Fruit fly (Drosophila melanogaster) whole organism, embryonic: ENCODE data around the gene nonC.
A peak's percentile ranks its signal among the peaks of the same experiment; 100 is the strongest.

Source experiments
- Adf1 ChIP-seq: fragments of 200-800 bp; sonication (Bioruptor generic); IDR thresholded peaks from 2 replicates; pipeline ENCODE4 v1.3.6; 2022; ENCODE audit warnings: missing biosample characterization, missing genetic modification characterization
- Awh ChIP-seq: fragments of 200-800 bp; sonication (Bioruptor generic); IDR thresholded peaks from 2 replicates; pipeline ENCODE4, ENCODE4 v1.3.6; 2022; ENCODE audit warnings: missing biosample characterization, missing genetic modification characterization
- B-H1 ChIP-seq: fragments of 200-800 bp; sonication (Bioruptor generic); IDR thresholded peaks from 3 replicates; pipeline ENCODE4 v1.3.6; 2022; ENCODE audit warnings: missing biosample characterization, missing genetic modification characterization
- C15 ChIP-seq: fragments of 200-800 bp; sonication (Bioruptor generic); IDR thresholded peaks from 3 replicates; pipeline ENCODE4 v1.3.6; 2022; ENCODE audit warnings: missing biosample characterization, missing genetic modification characterization
- CG10267 ChIP-seq: fragments of 200-800 bp; sonication (Bioruptor generic); optimal IDR thresholded peaks from 2 replicates; lab custom pipeline; 2018; ENCODE audit warnings: missing biosample characterization, mild to moderate bottlenecking, missing genetic modification characterization, moderate library complexity
- CG10274 ChIP-seq: fragments of 200-800 bp; sonication (Bioruptor generic); optimal IDR thresholded peaks from 3 replicates; lab custom pipeline; 2017; ENCODE audit warnings: missing biosample characterization, mild to moderate bottlenecking, missing genetic modification characterization
- CG11085 ChIP-seq: fragments of 200-800 bp; sonication (Bioruptor generic); IDR thresholded peaks from 2 replicates; pipeline ENCODE4 v1.3.6; 2022; ENCODE audit warnings: missing biosample characterization, missing genetic modification characterization
- CG11696 ChIP-seq: fragments of 200-800 bp; sonication (Bioruptor generic); IDR thresholded peaks from 2 replicates; pipeline ENCODE4 v1.3.6; 2022; ENCODE audit warnings: missing biosample characterization, missing genetic modification characterization
- CG12219 ChIP-seq: fragments of 200-800 bp; sonication (Bioruptor generic); optimal IDR thresholded peaks from 3 replicates; lab custom pipeline; 2018; ENCODE audit warnings: missing biosample characterization, mild to moderate bottlenecking, missing genetic modification characterization
- CG13624 ChIP-seq: fragments of 200-800 bp; sonication (Bioruptor generic); optimal IDR thresholded peaks from 2 replicates; lab custom pipeline; 2016; ENCODE audit warnings: missing biosample characterization, missing genetic modification characterization
- CG13894 ChIP-seq: fragments of 200-800 bp; sonication (Bioruptor generic); optimal IDR thresholded peaks from 3 replicates; lab custom pipeline; 2018; ENCODE audit warnings: missing biosample characterization, mild to moderate bottlenecking, missing genetic modification characterization, moderate library complexity
- CG15696 ChIP-seq: fragments of 200-800 bp; sonication (Bioruptor generic); optimal IDR thresholded peaks from 2 replicates; lab custom pipeline; 2019; ENCODE audit warnings: missing biosample characterization, mild to moderate bottlenecking, missing genetic modification characterization, moderate library complexity
- CG18476 ChIP-seq: fragments of 200-800 bp; sonication (Bioruptor generic); optimal IDR thresholded peaks from 2 replicates; lab custom pipeline; 2016; ENCODE audit warnings: missing biosample characterization, mild to moderate bottlenecking, missing genetic modification characterization
- CG18619 ChIP-seq: fragments of 200-800 bp; sonication (Bioruptor generic); optimal IDR thresholded peaks from 3 replicates; lab custom pipeline; 2017; ENCODE audit warnings: missing biosample characterization, mild to moderate bottlenecking, missing genetic modification characterization
- CG31224 ChIP-seq: fragments of 200-800 bp; sonication (Bioruptor generic); IDR thresholded peaks from 2 replicates; pipeline ENCODE4 v1.3.6; 2022; ENCODE audit warnings: missing biosample characterization, missing genetic modification characterization
- CG32532 ChIP-seq: fragments of 200-800 bp; sonication (Bioruptor generic); IDR thresholded peaks from 2 replicates; pipeline ENCODE4 v1.3.6; 2022; ENCODE audit warnings: missing biosample characterization, missing genetic modification characterization
- CG34224 ChIP-seq: fragments of 200-800 bp; sonication (Bioruptor generic); IDR thresholded peaks from 3 replicates; pipeline ENCODE4 v1.3.6; 2022; ENCODE audit warnings: missing biosample characterization, missing genetic modification characterization; ENCODE audit not compliant: partially characterized antibody
- CG34422 ChIP-seq: fragments of 200-800 bp; sonication (Bioruptor generic); IDR thresholded peaks from 3 replicates; pipeline ENCODE4 v1.3.6; 2022; ENCODE audit warnings: missing biosample characterization, missing genetic modification characterization
- CG3995 ChIP-seq: fragments of 200-800 bp; sonication (Bioruptor generic); optimal IDR thresholded peaks from 3 replicates; lab custom pipeline; 2016; ENCODE audit warnings: missing biosample characterization, missing genetic modification characterization
- CG4730 ChIP-seq: fragments of 200-800 bp; sonication (Bioruptor generic); IDR thresholded peaks from 2 replicates; pipeline ENCODE4 v1.3.6; 2022; ENCODE audit warnings: missing biosample characterization, missing genetic modification characterization
- CG8924 ChIP-seq: fragments of 200-800 bp; optimal IDR thresholded peaks from 3 replicates; lab custom pipeline; 2019; ENCODE audit warnings: missing biosample characterization, mild to moderate bottlenecking, missing genetic modification characterization, moderate library complexity
- CG9797 ChIP-seq: fragments of 200-800 bp; sonication (Bioruptor generic); optimal IDR thresholded peaks from 3 replicates; lab custom pipeline; 2018; ENCODE audit warnings: missing biosample characterization, mild to moderate bottlenecking, missing genetic modification characterization
- Chrac-16 ChIP-seq: fragments of 200-800 bp; sonication (Bioruptor generic); optimal IDR thresholded peaks from 3 replicates; lab custom pipeline; 2016; ENCODE audit warnings: missing biosample characterization, missing genetic modification characterization
- D ChIP-seq, 2 experiments: fragments of 200-800 bp in 1 of 2; fragments of >200 bp in 1 of 2; sonication (Bioruptor generic) in 1 of 2; optimal IDR thresholded peaks; 2 replicates in 1 of 2; 3 replicates in 1 of 2; lab custom pipeline; 2017; ENCODE audit warnings: mild to moderate bottlenecking in 1 of 2, missing biosample characterization in 1 of 2, missing genetic modification characterization in 1 of 2, missing genetic modification reagents in 1 of 2
- Doc3 ChIP-seq: fragments of 200-800 bp; sonication (Bioruptor generic); IDR thresholded peaks from 3 replicates; pipeline ENCODE4 v1.3.6; 2022; ENCODE audit warnings: missing biosample characterization, missing genetic modification characterization; ENCODE audit not compliant: partially characterized antibody
- ERR ChIP-seq: fragments of 200-800 bp; sonication (Bioruptor generic); optimal IDR thresholded peaks from 2 replicates; lab custom pipeline; 2016; ENCODE audit warnings: missing biosample characterization, missing genetic modification characterization
- HHEX ChIP-seq: fragments of 200-800 bp; sonication (Bioruptor generic); optimal IDR thresholded peaks from 3 replicates; lab custom pipeline; 2017; ENCODE audit warnings: missing biosample characterization, mild to moderate bottlenecking, missing genetic modification characterization, missing genetic modification reagents
- Mad ChIP-seq: fragments of 200-800 bp; sonication (Bioruptor generic); optimal IDR thresholded peaks from 2 replicates; lab custom pipeline; 2016; ENCODE audit warnings: missing biosample characterization, missing genetic modification characterization
- NC2β ChIP-seq: fragments of 200-800 bp; sonication (Bioruptor generic); optimal IDR thresholded peaks from 2 replicates; lab custom pipeline; 2016; ENCODE audit warnings: missing biosample characterization, missing genetic modification characterization
- Nf-YB ChIP-seq: fragments of 200-800 bp; sonication (Bioruptor generic); optimal IDR thresholded peaks from 3 replicates; lab custom pipeline; 2019; ENCODE audit warnings: missing biosample characterization, mild to moderate bottlenecking, missing genetic modification characterization, moderate library complexity
- NfI ChIP-seq: fragments of 200-800 bp; sonication (Bioruptor generic); optimal IDR thresholded peaks from 3 replicates; lab custom pipeline; 2018; ENCODE audit warnings: missing biosample characterization, mild to moderate bottlenecking, missing genetic modification characterization, moderate library complexity
- Scr ChIP-seq: fragments of 200-800 bp; sonication (Bioruptor generic); IDR thresholded peaks from 2 replicates; pipeline ENCODE4 v1.3.6; 2022; ENCODE audit warnings: missing biosample characterization, missing genetic modification characterization; ENCODE audit not compliant: partially characterized antibody
- Sox100B ChIP-seq: fragments of 200-800 bp; sonication (Bioruptor generic); optimal IDR thresholded peaks from 3 replicates; lab custom pipeline; 2018; ENCODE audit warnings: missing biosample characterization, mild to moderate bottlenecking, missing genetic modification characterization
- bbx ChIP-seq: fragments of 200-800 bp; sonication (Bioruptor generic); IDR thresholded peaks from 2 replicates; pipeline ENCODE4 v1.3.6; 2022; ENCODE audit warnings: missing biosample characterization, missing genetic modification characterization; ENCODE audit not compliant: partially characterized antibody
- bsh ChIP-seq, 2 experiments: fragments of 200-800 bp; sonication (Bioruptor generic); optimal IDR thresholded peaks; 2 replicates each; lab custom pipeline; 2017 to 2018; ENCODE audit warnings: mild to moderate bottlenecking in 2 of 2, missing biosample characterization in 2 of 2, missing genetic modification characterization in 2 of 2, moderate library complexity in 1 of 2
- crc ChIP-seq: fragments of 200-800 bp; sonication (Bioruptor generic); optimal IDR thresholded peaks from 2 replicates; lab custom pipeline; 2016; ENCODE audit warnings: missing biosample characterization, missing genetic modification characterization
- dm ChIP-seq: fragments of 200-800 bp; sonication (Bioruptor generic); optimal IDR thresholded peaks from 3 replicates; lab custom pipeline; 2016; ENCODE audit warnings: missing biosample characterization, missing genetic modification characterization
- fd3F ChIP-seq: fragments of 200-800 bp; sonication (Bioruptor generic); optimal IDR thresholded peaks from 2 replicates; lab custom pipeline; 2018; ENCODE audit warnings: missing biosample characterization, mild to moderate bottlenecking, missing genetic modification characterization, moderate library complexity
- gt ChIP-seq: fragments of 200-800 bp; sonication (Bioruptor generic); IDR thresholded peaks from 2 replicates; pipeline ENCODE4 v1.3.6; 2022; ENCODE audit warnings: missing biosample characterization, missing genetic modification characterization
- hb ChIP-seq: fragments of 200-800 bp; sonication (Bioruptor generic); IDR thresholded peaks from 3 replicates; pipeline ENCODE4 v1.3.6; 2022; ENCODE audit warnings: missing biosample characterization, missing genetic modification characterization; ENCODE audit not compliant: partially characterized antibody
- phol ChIP-seq: fragments of 200-800 bp; sonication (Bioruptor generic); optimal IDR thresholded peaks from 3 replicates; lab custom pipeline; 2018; ENCODE audit warnings: missing biosample characterization, mild to moderate bottlenecking, missing genetic modification characterization, moderate library complexity
- repo ChIP-seq: fragments of 200-800 bp; sonication (Bioruptor generic); optimal IDR thresholded peaks from 2 replicates; lab custom pipeline; 2016; ENCODE audit warnings: missing biosample characterization, missing genetic modification characterization
- schlank ChIP-seq: fragments of 200-800 bp; sonication (Bioruptor generic); optimal IDR thresholded peaks from 2 replicates; lab custom pipeline; 2018; ENCODE audit warnings: missing biosample characterization, mild to moderate bottlenecking, missing genetic modification characterization
- sim ChIP-seq: fragments of 200-800 bp; sonication (Bioruptor generic); IDR thresholded peaks from 2 replicates; pipeline ENCODE4 v1.3.6; 2022; ENCODE audit warnings: missing biosample characterization, missing genetic modification characterization
- slou ChIP-seq: fragments of 200-800 bp; sonication (Bioruptor generic); optimal IDR thresholded peaks from 3 replicates; lab custom pipeline; 2016; ENCODE audit warnings: missing biosample characterization, missing genetic modification characterization
- sob ChIP-seq: fragments of 200-800 bp; sonication (Bioruptor generic); IDR thresholded peaks from 2 replicates; pipeline ENCODE4 v1.3.6; 2022; ENCODE audit warnings: missing biosample characterization, missing genetic modification characterization
- toy ChIP-seq: fragments of 200-800 bp; sonication (Bioruptor generic); IDR thresholded peaks from 2 replicates; pipeline ENCODE4 v1.3.6; 2022; ENCODE audit warnings: missing biosample characterization, missing genetic modification characterization
- ttk ChIP-seq: fragments of 200-800 bp; sonication (Bioruptor generic); IDR thresholded peaks from 2 replicates; pipeline ENCODE4 v2.1.2; 2022; ENCODE audit warnings: missing biosample characterization, missing genetic modification characterization

Gene nonC

dm6 chrX:6843841-6844440, 19.6 kb downstream of the nonC start, which contains the start of the genes CG14435 and Tmf (continued):
- TF ChIP-seq CG31224 (GFP tag; lab: Robert Waterston, UW) (peak; percentile 67), D (optimal IDR thresholded peaks at IDR 0.05; lab: Kevin White, UChicago) (no peak), D (GFP tag; optimal IDR thresholded peaks at IDR 0.05; lab: Kevin White, UChicago) (peak; percentile 76), CG8924 (peak; percentile 90), Sox100B (GFP tag; lab: Kevin White, UChicago) (peak; percentile 81), Scr (GFP tag; lab: Robert Waterston, UW) (peak; percentile 64), repo (no peak), Mad (peak; percentile 64), CG12219 (peak; percentile 49), bsh (GFP tag; optimal IDR thresholded peaks at IDR 0.05; lab: Kevin White, UChicago) (peak in 1 of 2 experiments; percentile 79), NfI (GFP tag; lab: Kevin White, UChicago) (peak; percentile 85), C15 (peak; percentile 27; the same call in 1 of the 3 replicates), CG32532 (peak; percentile 90), CG18619 (GFP tag; lab: Kevin White, UChicago) (peak; percentile 83), bbx (GFP tag; lab: Robert Waterston, UW) (peak; percentile 47; the same call in 1 of the 2 replicates), CG11696 (peak; percentile 58), dm (GFP tag; lab: Kevin White, UChicago) (peak; percentile 33), CG9797 (GFP tag; lab: Kevin White, UChicago) (peak; percentile 39), phol (peak; percentile 87), CG13624 (GFP tag; lab: Kevin White, UChicago) (peak; percentile 52), B-H1 (peak; percentile 82), NC2β (GFP tag; lab: Kevin White, UChicago) (peak; percentile 31), toy (peak; percentile 65), Adf1 (GFP tag; lab: Robert Waterston, UW) (no peak; the same call in 1 of the 2 replicates), CG10267 (peak; percentile 75), Chrac-16 (peak; percentile 83), sim (GFP tag; lab: Robert Waterston, UW) (no peak; the same call in 1 of the 2 replicates), schlank (tag; lab: Kevin White, UChicago) (peak; percentile 16), ERR (GFP tag; lab: Kevin White, UChicago) (no peak), CG34422 (GFP tag; lab: Robert Waterston, UW) (peak; percentile 92), sob (GFP tag; lab: Robert Waterston, UW) (peak; percentile 88), CG13894 (tag; lab: Kevin White, UChicago) (no peak), CG11085 (GFP tag; lab: Robert Waterston, UW) (peak; percentile 78), CG18476 (GFP tag; lab: Kevin White, UChicago) (peak; percentile 71), Awh (GFP tag; lab: Robert Waterston, UW) (peak; percentile 60; the same call in 1 of the 2 replicates), ttk (GFP tag; lab: Robert Waterston, UW) (peak; percentile 76), slou (GFP tag; lab: Kevin White, UChicago) (peak; percentile 81), CG34224 (GFP tag; lab: Robert Waterston, UW) (0 out of 3 replicates have a peak, but pooled peaks have one; percentile 30), CG10274 (GFP tag; lab: Kevin White, UChicago) (peak; percentile 42), crc (GFP tag; lab: Kevin White, UChicago) (no peak), fd3F (GFP tag; lab: Kevin White, UChicago) (peak; percentile 83), CG3995 (GFP tag; lab: Kevin White, UChicago) (peak; percentile 26), HHEX (GFP tag; lab: Kevin White, UChicago) (peak; percentile 57), CG4730 (GFP tag; lab: Robert Waterston, UW) (peak; percentile 74), Nf-YB (peak; percentile 63), Doc3 (GFP tag; lab: Robert Waterston, UW) (no peak), gt (peak; percentile 56; the same call in 1 of the 2 replicates), CG15696 (tag; lab: Kevin White, UChicago) (peak; percentile 86), hb (GFP tag; lab: Robert Waterston, UW) (0 out of 3 replicates have a peak, but pooled peaks have one; percentile 48)
